Worm (Caenorhabditis elegans): Measurements from ENCODE around the gene unc-1.

- TF ChIP-seq ceh-39 (tag; optimal IDR thresholded peaks at IDR 0.05): no peak
- no peak for TF ChIP-seq snpc-4 (tag; optimal IDR thresholded peaks at IDR 0.05)
- TF ChIP-seq mep-1 (tag; optimal IDR thresholded peaks at IDR 0.05): no peak
- no peak for TF ChIP-seq ceh-83 (GFP tag; optimal IDR thresholded peaks at IDR 0.05)
These were observed 44.8 kb downstream of the unc-1 start, which contains the start of the genes F55A4.13 and nlf-1 for ce11 chrX:1017456-1017855.
